Worm (Caenorhabditis elegans): ENCODE data around the gene T05A7.11.

DNA sequence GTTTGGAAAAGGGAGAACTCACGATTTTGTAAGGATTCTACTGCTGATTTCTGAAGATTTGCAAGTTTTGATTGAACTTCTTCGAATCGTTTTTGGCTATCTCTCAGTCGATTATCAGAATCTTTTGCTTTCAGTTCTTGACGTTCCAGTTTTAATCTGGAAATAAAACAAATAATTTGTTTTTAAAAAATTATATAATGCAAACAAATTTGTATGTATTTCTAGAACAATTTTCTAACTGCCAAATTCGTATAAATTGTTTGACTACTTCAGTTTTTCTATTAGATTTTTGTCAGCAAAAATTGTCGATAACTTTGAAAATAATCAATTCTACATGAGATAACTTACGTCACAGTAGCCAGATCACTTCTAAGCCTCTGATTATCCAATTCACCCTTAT lies 33.8 kb downstream of the T05A7.11 start:
- TF ChIP-seq ama-1 (optimal IDR thresholded peaks at IDR 0.05) (no peak), tbx-11 (GFP tag; IDR thresholded peaks at IDR 0.05) (no peak), pes-1 (GFP tag; IDR thresholded peaks at IDR 0.05) (no peak), hmbx-1 (tag; optimal IDR thresholded peaks at IDR 0.05) (no peak), ets-7 (tag; optimal IDR thresholded peaks at IDR 0.05) (no peak), tbx-37 (GFP tag; conservative IDR thresholded peaks at IDR 0.05) (no peak)
